Worm (Caenorhabditis elegans) whole organism, L4 larva: ENCODE measurements around the gene H12D21.5.

Source experiments
- F10B5.3 ChIP-seq: sonication (generic microtip); optimal IDR thresholded peaks from 2 replicates; lab custom pipeline; 2016; ENCODE audit warnings: mild to moderate bottlenecking, missing genetic modification characterization, missing compliant biosample characterization
- F49E8.2 ChIP-seq: sonication (generic microtip); optimal IDR thresholded peaks from 2 replicates; lab custom pipeline; 2016; ENCODE audit warnings: missing compliant biosample characterization, mild to moderate bottlenecking, missing genetic modification characterization, borderline replicate concordance
- R02D3.7 ChIP-seq: fragments of 150-350 bp; sonication (generic microtip); optimal IDR thresholded peaks from 3 replicates; lab custom pipeline; 2014; ENCODE audit warnings: missing biosample characterization, missing genetic modification characterization
- T20F7.1 ChIP-seq: fragments of 200-800 bp; sonication (Bioruptor generic); optimal IDR thresholded peaks from 2 replicates; lab custom pipeline; 2018; ENCODE audit warnings: mild to moderate bottlenecking, missing genetic modification characterization, missing compliant biosample characterization
- Y75B8A.6 ChIP-seq: fragments of 200-800 bp; sonication (Bioruptor generic); IDR thresholded peaks from 2 replicates; pipeline ENCODE4 v1.3.6; 2022; ENCODE audit warnings: missing genetic modification reagents, missing genetic modification characterization, missing compliant biosample characterization
- aha-1 ChIP-seq: fragments of 150-350 bp; peaks from one replicate; lab custom pipeline; 2014; ENCODE audit warnings: missing biosample characterization, missing genetic modification characterization
- arid-1 ChIP-seq: fragments of 200-800 bp; sonication (Bioruptor generic); conservative IDR thresholded peaks from 2 replicates; pipeline ENCODE4 v1.3.6; 2022; ENCODE audit warnings: missing genetic modification reagents, missing genetic modification characterization, missing compliant biosample characterization
- ceh-32 ChIP-seq: sonication (generic microtip); optimal IDR thresholded peaks from 2 replicates; lab custom pipeline; 2016; ENCODE audit warnings: mild to moderate bottlenecking, missing genetic modification characterization, missing compliant biosample characterization; ENCODE audit not compliant: poor library complexity
- ceh-62 ChIP-seq: sonication (generic microtip); optimal IDR thresholded peaks from 2 replicates; lab custom pipeline; 2017; ENCODE audit warnings: missing biosample characterization, missing genetic modification characterization
- ctbp-1 ChIP-seq: fragments of 200-800 bp; sonication (Bioruptor generic); IDR thresholded peaks from 2 replicates; pipeline ENCODE4 v1.3.6; 2022; ENCODE audit warnings: missing genetic modification reagents, missing genetic modification characterization, missing compliant biosample characterization
- daf-16 ChIP-seq, 3 experiments: sonication (generic microtip); optimal IDR thresholded peaks; 2 replicates each; lab custom pipeline; 2016 to 2017; ENCODE audit warnings: missing genetic modification characterization in 3 of 3, missing genetic modification reagents in 3 of 3, mild to moderate bottlenecking in 2 of 3, missing compliant biosample characterization in 2 of 3, missing biosample characterization in 1 of 3, moderate library complexity in 1 of 3
- dmd-6 ChIP-seq: fragments of 200-800 bp; sonication (Bioruptor generic); IDR thresholded peaks from 2 replicates; pipeline ENCODE4 v1.3.6; 2022; ENCODE audit warnings: missing genetic modification reagents, missing genetic modification characterization, missing compliant biosample characterization
- dmd-8 ChIP-seq: fragments of 200-800 bp; sonication (Bioruptor generic); IDR thresholded peaks from 2 replicates; pipeline ENCODE4 v1.3.6; 2022; ENCODE audit warnings: missing genetic modification characterization, missing compliant biosample characterization
- duxl-1 ChIP-seq: sonication (generic microtip); optimal IDR thresholded peaks from 2 replicates; lab custom pipeline; 2016; ENCODE audit warnings: mild to moderate bottlenecking, missing genetic modification characterization, moderate library complexity, missing compliant biosample characterization; ENCODE audit not compliant: poor library complexity
- hif-1 ChIP-seq, 2 experiments: sonication (generic microtip); optimal IDR thresholded peaks; 2 replicates each; lab custom pipeline; 2016 to 2017; ENCODE audit warnings: missing compliant biosample characterization in 2 of 2, missing genetic modification characterization in 2 of 2, missing genetic modification reagents in 2 of 2, missing genotype in 2 of 2, mild to moderate bottlenecking in 1 of 2
- hlh-30 ChIP-seq: sonication (generic microtip); optimal IDR thresholded peaks from 2 replicates; lab custom pipeline; 2017; ENCODE audit warnings: antibody characterized with exemption, mild to moderate bottlenecking, missing genetic modification characterization, missing compliant biosample characterization; ENCODE audit not compliant: insufficient read depth
- lin-13 ChIP-seq: fragments of 150-350 bp; optimal IDR thresholded peaks from 2 replicates; lab custom pipeline; 2014; ENCODE audit warnings: missing biosample characterization, missing genetic modification reagents, missing genetic modification characterization
- mdt-29 ChIP-seq: fragments of 200-800 bp; sonication (Bioruptor generic); IDR thresholded peaks from 2 replicates; pipeline ENCODE4 v1.3.6; 2022; ENCODE audit warnings: missing genetic modification reagents, missing genetic modification characterization, missing compliant biosample characterization
- mxl-3 ChIP-seq: fragments of 200-800 bp; sonication (Bioruptor generic); optimal IDR thresholded peaks from 2 replicates; lab custom pipeline; 2018; ENCODE audit warnings: mild to moderate bottlenecking, missing genetic modification characterization, missing compliant biosample characterization
- nhr-102 ChIP-seq: sonication (generic microtip); optimal IDR thresholded peaks from 2 replicates; lab custom pipeline; 2016; ENCODE audit warnings: mild to moderate bottlenecking, missing genetic modification characterization, moderate library complexity, missing compliant biosample characterization
- nhr-25 ChIP-seq: sonication (generic microtip); optimal IDR thresholded peaks from 2 replicates; lab custom pipeline; 2017; ENCODE audit warnings: missing genetic modification characterization, mild to moderate bottlenecking, missing compliant biosample characterization, antibody characterized with exemption, moderate library complexity, borderline replicate concordance; ENCODE audit not compliant: insufficient read depth
- nhr-6 ChIP-seq: fragments of 150-350 bp; optimal IDR thresholded peaks from 2 replicates; lab custom pipeline; 2014; ENCODE audit warnings: missing biosample characterization, missing genetic modification characterization
- rbr-2 ChIP-seq: sonication (generic microtip); optimal IDR thresholded peaks from 2 replicates; lab custom pipeline; 2016; ENCODE audit warnings: missing genotype, missing genetic modification characterization, missing compliant biosample characterization
- saeg-2 ChIP-seq: fragments of 200-800 bp; sonication (Bioruptor generic); IDR thresholded peaks from 2 replicates; pipeline ENCODE4 v1.3.6; 2022; ENCODE audit warnings: missing genetic modification reagents, missing genetic modification characterization, missing compliant biosample characterization
- set-16 ChIP-seq: fragments of 200-800 bp; sonication (Bioruptor generic); IDR thresholded peaks from 2 replicates; pipeline ENCODE4 v1.3.6; 2022; ENCODE audit warnings: missing genetic modification reagents, missing genetic modification characterization, missing compliant biosample characterization
- skn-1 ChIP-seq: fragments of 150-350 bp; optimal IDR thresholded peaks from 2 replicates; lab custom pipeline; 2014; ENCODE audit warnings: missing biosample characterization, missing genetic modification characterization
- tra-1 ChIP-seq: fragments of 200-800 bp; sonication (Bioruptor generic); IDR thresholded peaks from 2 replicates; pipeline ENCODE4 v1.3.6; 2022; ENCODE audit warnings: missing genetic modification reagents, missing genetic modification characterization, missing compliant biosample characterization
- unc-39 ChIP-seq: sonication (generic microtip); optimal IDR thresholded peaks from 2 replicates; lab custom pipeline; 2017; ENCODE audit warnings: missing biosample characterization, missing genetic modification characterization
- unc-62 ChIP-seq, 3 experiments: fragments of 150-350 bp in 1 of 3; sonication (generic microtip); optimal IDR thresholded peaks in 2 of 3; peaks in 1 of 3; 1 replicate in 1 of 3; 2 replicates in 2 of 3; lab custom pipeline; 2014 to 2017; ENCODE audit warnings: missing biosample characterization in 3 of 3, missing genetic modification characterization in 3 of 3, missing genetic modification reagents in 3 of 3, missing genotype in 1 of 3
- vab-7 ChIP-seq: fragments of 200-800 bp; sonication (Bioruptor generic); IDR thresholded peaks from 2 replicates; pipeline ENCODE4 v1.3.6; 2022; ENCODE audit warnings: missing genetic modification reagents, missing genetic modification characterization, missing compliant biosample characterization
- zag-1 ChIP-seq: fragments of 150-350 bp; optimal IDR thresholded peaks from 2 replicates; lab custom pipeline; 2014; ENCODE audit warnings: missing biosample characterization, missing genetic modification characterization
- zfp-3 ChIP-seq: fragments of 200-800 bp; sonication (Bioruptor generic); conservative IDR thresholded peaks from 2 replicates; pipeline ENCODE4 v1.3.6; 2022; ENCODE audit warnings: missing genetic modification reagents, missing genetic modification characterization, missing compliant biosample characterization
- zip-2 ChIP-seq: fragments of 150-350 bp; optimal IDR thresholded peaks from 2 replicates; lab custom pipeline; 2014; ENCODE audit warnings: missing biosample characterization, missing genetic modification characterization
- ztf-11 ChIP-seq: fragments of 150-350 bp; optimal IDR thresholded peaks from 2 replicates; lab custom pipeline; 2014; ENCODE audit warnings: missing biosample characterization, missing genetic modification characterization

H12D21.5 gene

ce11 chrV:14895557-14895956, 1.8 kb downstream of the H12D21.5 start, which contains the start of gene mpst-3 (continued):
- TF ChIP-seq duxl-1 (tag; lab: Kevin White, UChicago) (no peak), hlh-30 (tag; lab: Kevin White, UChicago) (peak; percentile 20), ceh-32 (tag; lab: Kevin White, UChicago) (no peak), ztf-11 (tag; lab: Kevin White, UChicago) (no peak), zfp-3 (GFP tag; lab: Robert Waterston, UW) (no peak), dmd-6 (GFP tag; lab: Robert Waterston, UW) (peak; percentile 83), dmd-8 (no peak)

- no peak for TF ChIP-seq mxl-3 (GFP tag; lab: Kevin White, UChicago)
- no peak for TF ChIP-seq ctbp-1 (GFP tag; lab: Robert Waterston, UW)
- peak; percentile 9 for TF ChIP-seq nhr-6 (tag; lab: Kevin White, UChicago)
- TF ChIP-seq lin-13 (GFP tag; lab: Kevin White, UChicago), result no peak
- TF ChIP-seq zip-2 (tag; lab: Kevin White, UChicago), result no peak
- TF ChIP-seq nhr-102 (tag; lab: Kevin White, UChicago), result no peak
- TF ChIP-seq vab-7, result no peak
Measured at ce11 chrV:14897731-14898130, 3.9 kb downstream of the H12D21.5 start, which contains the start of gene H12D21.6. H12D21.6 (minus strand) TSS chrV:14897831.

ce11 chrV:14899545-14899944, 5.7 kb downstream of the H12D21.5 start, which contains the start of gene H12D21.10:
H12D21.10 (plus strand) TSS chrV:14899804.
- no peak for TF ChIP-seq hlh-30 (tag; lab: Kevin White, UChicago)
- no peak for TF ChIP-seq F49E8.2 (tag; lab: Kevin White, UChicago)

ce11 chrV:14900905-14901304, 7.1 kb downstream of the H12D21.5 start:
- TF ChIP-seq aha-1 (tag; lab: Kevin White, UChicago) (peak; percentile 94), tra-1 (no peak), hif-1 (tag; optimal IDR thresholded peaks at IDR 0.05; lab: Kevin White, UChicago) (no peak), mxl-3 (GFP tag; lab: Kevin White, UChicago) (no peak)
- TF ChIP-seq, all 104 proteins: peak for 1

ce11 chrV:14907445-14907844, 13.6 kb downstream of the H12D21.5 start:
- TF ChIP-seq unc-62 (GFP tag; optimal IDR thresholded peaks at IDR 0.05 in 1 of 2; lab: Kevin White, UChicago) (peak in 1 of 2 experiments; percentile 98), unc-62 (tag; optimal IDR thresholded peaks at IDR 0.05; lab: Kevin White, UChicago) (no peak), set-16 (no peak), F10B5.3 (tag; lab: Kevin White, UChicago) (no peak), R02D3.7 (tag; lab: Kevin White, UChicago) (no peak), Y75B8A.6 (GFP tag; lab: Robert Waterston, UW) (no peak), aha-1 (tag; lab: Kevin White, UChicago) (peak; percentile 7), lin-13 (GFP tag; lab: Kevin White, UChicago) (no peak), arid-1 (GFP tag; lab: Robert Waterston, UW) (no peak), mdt-29 (GFP tag; lab: Robert Waterston, UW) (no peak), dmd-6 (GFP tag; lab: Robert Waterston, UW) (no peak)
- TF ChIP-seq, all 104 proteins: peak for 2

- TF ChIP-seq ztf-11 (tag; lab: Kevin White, UChicago), result no peak
- TF ChIP-seq nhr-25 (tag; lab: Kevin White, UChicago), result no peak
- no peak for TF ChIP-seq tra-1
- TF ChIP-seq unc-39 (tag; lab: Kevin White, UChicago), result no peak
- TF ChIP-seq daf-16 (GFP tag; optimal IDR thresholded peaks at IDR 0.05; lab: Kevin White, UChicago), result peak in 1 of 2 experiments; percentile 11
- TF ChIP-seq daf-16 (tag; optimal IDR thresholded peaks at IDR 0.05; lab: Kevin White, UChicago), result no peak
- no peak for TF ChIP-seq skn-1 (tag; lab: Kevin White, UChicago)
- TF ChIP-seq T20F7.1, result no peak
- TF ChIP-seq rbr-2 (tag; lab: Kevin White, UChicago), result no peak
- no peak for TF ChIP-seq ceh-62 (tag; lab: Kevin White, UChicago)
- no peak for TF ChIP-seq dmd-6 (GFP tag; lab: Robert Waterston, UW)
- no peak for TF ChIP-seq saeg-2
- no peak for TF ChIP-seq zag-1
- TF ChIP-seq aha-1 (tag; lab: Kevin White, UChicago), result peak; percentile 47
Measured at ce11 chrV:14909331-14909835, 15.6 kb downstream of the H12D21.5 start, which contains the start of gene H12D21.9. H12D21.9 (minus strand) TSS chrV:14909478.
